Worm (Caenorhabditis elegans): ENCODE measurements around the gene Y55B1AR.4.

Y55B1AR.4 gene

ce11 chrIII:627838-628237, 22.5 kb upstream of the Y55B1AR.4 start, which contains the start of gene T19C3.5:
T19C3.5 (minus strand) TSS chrIII:627938.
- no peak for TF ChIP-seq lin-11 (tag; optimal IDR thresholded peaks at IDR 0.05)
- TF ChIP-seq ceh-48 (tag; optimal IDR thresholded peaks at IDR 0.05) = no peak
- no peak for TF ChIP-seq ceh-34 (tag; optimal IDR thresholded peaks at IDR 0.05)
- TF ChIP-seq elt-2 (tag; optimal IDR thresholded peaks at IDR 0.05) = no peak
- no peak for TF ChIP-seq ceh-9 (tag; optimal IDR thresholded peaks at IDR 0.05)
- no peak for TF ChIP-seq fkh-6 (tag; optimal IDR thresholded peaks at IDR 0.05)
- no peak for TF ChIP-seq ceh-24 (tag; optimal IDR thresholded peaks at IDR 0.05)
- no peak for TF ChIP-seq elt-4 (tag; optimal IDR thresholded peaks at IDR 0.05)
- no peak for TF ChIP-seq tbx-2 (tag; optimal IDR thresholded peaks at IDR 0.05)
- no peak for TF ChIP-seq fax-1 (tag; optimal IDR thresholded peaks at IDR 0.05)
- no peak for TF ChIP-seq lim-6 (tag; optimal IDR thresholded peaks at IDR 0.05)
- TF ChIP-seq unc-3 (GFP tag; conservative IDR thresholded peaks at IDR 0.05) = no peak
- no peak for TF ChIP-seq unc-3 (tag; optimal IDR thresholded peaks at IDR 0.05)

DNA sequence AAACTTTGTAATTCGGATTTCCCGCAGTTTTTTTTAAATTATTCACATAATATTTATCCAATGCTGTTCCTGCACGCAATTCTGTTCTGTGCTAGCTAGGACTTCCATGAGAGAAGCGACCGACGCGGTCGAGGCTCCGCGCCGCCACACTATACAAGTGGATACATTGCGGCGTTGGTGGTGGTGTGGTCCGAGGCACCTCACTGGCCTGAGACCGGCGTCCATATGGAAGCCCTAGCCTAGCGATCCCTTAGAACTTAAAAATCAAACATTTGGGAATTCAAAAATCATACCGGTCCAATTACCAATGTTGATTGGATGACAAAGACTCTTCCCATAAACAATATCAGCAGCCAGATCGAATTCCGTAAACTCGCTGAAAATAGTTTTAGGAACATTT, 20.8 kb upstream of the Y55B1AR.4 start:
- TF ChIP-seq ceh-2 (tag; optimal IDR thresholded peaks at IDR 0.05) (no peak), ceh-6 (GFP tag; optimal IDR thresholded peaks at IDR 0.05) (no peak), Y22D7AL.16 (tag; optimal IDR thresholded peaks at IDR 0.05) (no peak), ceh-30 (tag; optimal IDR thresholded peaks at IDR 0.05) (no peak), mec-3 (tag; optimal IDR thresholded peaks at IDR 0.05; ENCODE audit: borderline replicate concordance) (no peak), ceh-45 (GFP tag; IDR thresholded peaks at IDR 0.05) (no peak), ceh-48 (tag; optimal IDR thresholded peaks at IDR 0.05) (no peak), ama-1 (optimal IDR thresholded peaks at IDR 0.05) (no peak), ceh-24 (tag; optimal IDR thresholded peaks at IDR 0.05) (no peak), C08G9.2 (tag; optimal IDR thresholded peaks at IDR 0.05) (no peak), sdc-2 (tag; optimal IDR thresholded peaks at IDR 0.05) (no peak), ceh-19 (GFP tag; optimal IDR thresholded peaks at IDR 0.05) (no peak), nhr-11 (tag; optimal IDR thresholded peaks at IDR 0.05) (no peak), sox-4 (tag; optimal IDR thresholded peaks at IDR 0.05) (no peak), eyg-1 (tag; optimal IDR thresholded peaks at IDR 0.05) (no peak), ahr-1 (tag; optimal IDR thresholded peaks at IDR 0.05) (no peak), ttx-3 (tag; optimal IDR thresholded peaks at IDR 0.05) (no peak), hlh-13 (GFP tag; optimal IDR thresholded peaks at IDR 0.05) (no peak), pha-4 (tag; optimal IDR thresholded peaks at IDR 0.05) (no peak)

DNA sequence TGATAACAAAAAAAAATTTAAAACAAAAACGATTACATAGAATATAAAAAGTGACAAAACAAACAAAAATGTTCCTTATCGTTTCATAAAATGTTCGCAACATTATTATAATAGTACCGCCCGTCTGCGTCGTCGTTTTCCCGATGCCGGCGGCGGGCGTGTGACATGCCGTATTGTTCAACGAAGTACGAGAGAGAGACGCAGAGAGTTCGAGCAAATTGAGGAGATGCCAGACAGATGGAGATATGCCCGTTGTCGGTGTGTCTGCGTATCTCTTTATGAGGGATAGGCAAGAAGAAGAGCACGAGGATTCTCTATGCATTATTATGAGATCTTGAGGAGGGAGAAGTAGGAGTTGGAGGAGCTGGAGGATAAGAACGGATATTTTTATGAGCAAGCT, 18.4 kb upstream of the Y55B1AR.4 start:
- TF ChIP-seq unc-42 (tag; optimal IDR thresholded peaks at IDR 0.05) (peak; percentile 71), ceh-30 (tag; optimal IDR thresholded peaks at IDR 0.05) (peak; percentile 29), hlh-13 (GFP tag; optimal IDR thresholded peaks at IDR 0.05) (no peak), tbx-2 (tag; optimal IDR thresholded peaks at IDR 0.05) (peak; percentile 62), K02D7.2 (tag; optimal IDR thresholded peaks at IDR 0.05) (no peak), hlh-8 (tag; optimal IDR thresholded peaks at IDR 0.05) (peak; percentile 32), ets-4 (tag; optimal IDR thresholded peaks at IDR 0.05) (peak; percentile 53), rnt-1 (tag; optimal IDR thresholded peaks at IDR 0.05) (peak; percentile 49), hlh-30 (tag; optimal IDR thresholded peaks at IDR 0.05; ENCODE audit: insufficient read depth) (peak; percentile 96), ceh-31 (tag; optimal IDR thresholded peaks at IDR 0.05) (peak; percentile 79), ceh-48 (tag; optimal IDR thresholded peaks at IDR 0.05) (peak; percentile 17), sdc-2 (tag; optimal IDR thresholded peaks at IDR 0.05) (no peak), ztf-16 (tag; optimal IDR thresholded peaks at IDR 0.05) (no peak), pqm-1 (tag; optimal IDR thresholded peaks at IDR 0.05) (peak; percentile 48), ceh-2 (tag; optimal IDR thresholded peaks at IDR 0.05) (peak; percentile 43), K09A11.1 (tag; optimal IDR thresholded peaks at IDR 0.05; ENCODE audit: insufficient read depth) (peak; percentile 36), unc-3 (GFP tag; conservative IDR thresholded peaks at IDR 0.05) (no peak), unc-3 (tag; optimal IDR thresholded peaks at IDR 0.05) (no peak), pros-1 (tag; optimal IDR thresholded peaks at IDR 0.05) (peak; percentile 74), elt-2 (tag; optimal IDR thresholded peaks at IDR 0.05) (peak; percentile 68), pag-3 (tag; optimal IDR thresholded peaks at IDR 0.05; ENCODE audit: borderline replicate concordance) (no peak), F13H6.1 (tag; optimal IDR thresholded peaks at IDR 0.05) (peak; percentile 4), ceh-18 (tag; optimal IDR thresholded peaks at IDR 0.05) (peak; percentile 88), unc-86 (tag; optimal IDR thresholded peaks at IDR 0.05) (no peak), ttx-3 (tag; optimal IDR thresholded peaks at IDR 0.05) (no peak), elt-4 (tag; optimal IDR thresholded peaks at IDR 0.05) (no peak), ceh-14 (tag; optimal IDR thresholded peaks at IDR 0.05) (no peak), ceh-34 (tag; optimal IDR thresholded peaks at IDR 0.05) (peak; percentile 71), ref-2 (tag; optimal IDR thresholded peaks at IDR 0.05) (peak; percentile 54), unc-55 (GFP tag; optimal IDR thresholded peaks at IDR 0.05) (peak; percentile 96), dve-1 (tag; optimal IDR thresholded peaks at IDR 0.05) (peak; percentile 69), nfya-1 (tag; optimal IDR thresholded peaks at IDR 0.05) (peak; percentile 85)
